Fruit fly (Drosophila melanogaster): ENCODE results near the gene CG13305.

The CG13305 gene

DNA sequence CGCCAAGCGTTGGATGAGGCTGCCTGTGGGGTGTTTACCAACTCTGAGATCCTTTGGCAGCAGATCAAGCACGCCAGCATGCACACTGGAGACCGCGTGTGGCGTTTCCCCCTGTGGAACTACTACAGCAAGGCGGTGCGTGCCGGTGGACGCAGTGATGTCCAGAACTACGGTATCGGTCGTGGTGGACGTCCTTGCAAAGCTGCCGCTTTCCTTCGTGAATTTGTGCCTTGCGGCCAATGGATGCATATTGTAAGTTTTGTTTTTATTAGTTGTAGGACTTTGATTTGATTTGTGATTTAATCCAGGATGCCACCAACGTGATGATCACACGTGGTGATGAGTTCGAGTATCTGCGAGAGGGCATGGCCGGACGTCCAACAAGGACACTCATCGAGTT, 25.2 kb downstream of the CG13305 start:
- TF ChIP-seq kay (GFP tag; ENCODE audit: borderline replicate concordance) (no peak), CG11617 (GFP tag; optimal IDR thresholded peaks at IDR 0.05) (no peak), Crg-1 (GFP tag; optimal IDR thresholded peaks at IDR 0.05) (no peak), Clk (GFP tag; optimal IDR thresholded peaks at IDR 0.05) (no peak), CG14711 (tag; optimal IDR thresholded peaks at IDR 0.05) (no peak), CG1620 (GFP tag; optimal IDR thresholded peaks at IDR 0.05) (no peak), cic (GFP tag; optimal IDR thresholded peaks at IDR 0.05) (no peak), cnc (optimal IDR thresholded peaks at IDR 0.05) (no peak), ovo (GFP tag; optimal IDR thresholded peaks at IDR 0.05) (no peak), CG12768 (GFP tag; optimal IDR thresholded peaks at IDR 0.05) (no peak), tj (GFP tag; optimal IDR thresholded peaks at IDR 0.05) (no peak), CG5204 (GFP tag; optimal IDR thresholded peaks at IDR 0.05) (no peak), CG7101 (tag; optimal IDR thresholded peaks at IDR 0.05) (no peak), bab1 (GFP tag; optimal IDR thresholded peaks at IDR 0.05) (no peak), CG33017 (tag; optimal IDR thresholded peaks at IDR 0.05) (no peak), pad (GFP tag; optimal IDR thresholded peaks at IDR 0.05) (no peak), CG7045 (GFP tag; optimal IDR thresholded peaks at IDR 0.05) (no peak), Mnt (GFP tag; optimal IDR thresholded peaks at IDR 0.05) (no peak), Hr96 (GFP tag; optimal IDR thresholded peaks at IDR 0.05) (no peak), toe (GFP tag; optimal IDR thresholded peaks at IDR 0.05) (no peak)

DNA sequence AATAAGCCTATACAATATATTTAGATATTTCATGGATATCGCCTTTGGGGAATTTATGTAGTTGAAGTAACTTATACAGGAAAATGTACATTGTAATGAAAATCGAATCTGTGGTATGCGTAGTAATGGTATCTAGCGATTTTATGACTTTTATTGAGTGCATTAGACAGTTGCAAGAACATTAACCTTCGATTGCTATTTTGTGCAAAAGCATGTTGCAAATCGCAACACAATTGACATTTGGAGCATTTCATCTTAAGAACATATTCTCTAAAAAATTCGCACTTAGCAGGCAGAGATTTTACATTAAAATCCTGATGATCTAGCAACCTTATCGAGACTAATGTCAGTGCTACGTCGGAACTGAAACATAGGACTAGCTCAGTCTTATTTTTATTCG, 27.0 kb downstream of the CG13305 start, which contains the start of gene S-Lap2:
TSS of gene S-Lap2 (plus strand) at position 301 of the 400 bp plus-strand sequence.
- TF ChIP-seq tj (GFP tag; optimal IDR thresholded peaks at IDR 0.05) (no peak), toe (GFP tag; optimal IDR thresholded peaks at IDR 0.05) (no peak), bab1 (GFP tag; optimal IDR thresholded peaks at IDR 0.05) (no peak), Crg-1 (GFP tag; optimal IDR thresholded peaks at IDR 0.05) (no peak), CG33017 (tag; optimal IDR thresholded peaks at IDR 0.05) (no peak), CG5204 (GFP tag; optimal IDR thresholded peaks at IDR 0.05) (no peak), Mnt (GFP tag; optimal IDR thresholded peaks at IDR 0.05) (no peak), Hr96 (GFP tag; optimal IDR thresholded peaks at IDR 0.05) (no peak), CG7101 (tag; optimal IDR thresholded peaks at IDR 0.05) (no peak), CG14711 (tag; optimal IDR thresholded peaks at IDR 0.05) (no peak), CG12768 (GFP tag; optimal IDR thresholded peaks at IDR 0.05) (no peak), CG7045 (GFP tag; optimal IDR thresholded peaks at IDR 0.05) (no peak), ovo (GFP tag; optimal IDR thresholded peaks at IDR 0.05) (no peak), CG11617 (GFP tag; optimal IDR thresholded peaks at IDR 0.05) (no peak), CG1620 (GFP tag; optimal IDR thresholded peaks at IDR 0.05) (no peak)

DNA sequence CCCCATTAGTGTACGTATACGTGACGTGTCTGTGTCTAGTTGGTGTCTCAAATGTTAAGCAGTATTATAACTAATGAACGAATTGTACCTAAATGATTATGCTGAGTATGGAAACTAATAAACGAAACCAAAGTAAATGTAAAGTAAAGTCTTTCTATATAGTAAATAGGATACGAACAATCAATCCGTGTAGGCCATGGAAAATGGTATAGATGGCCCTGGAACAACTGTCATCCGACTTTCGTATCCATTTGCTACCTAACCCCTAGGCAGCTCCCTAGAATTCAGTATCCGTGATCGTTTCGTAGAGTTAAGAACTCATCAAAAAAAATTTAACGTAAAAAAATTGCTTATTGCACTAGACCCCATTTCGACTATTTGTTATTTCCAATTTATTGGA, 29.7 kb downstream of the CG13305 start, which contains the start of gene S-Lap1:
TSS of gene S-Lap1 (plus strand) at position 301 of the 400 bp plus-strand sequence.
- TF ChIP-seq tj (GFP tag; optimal IDR thresholded peaks at IDR 0.05) = no peak
- no peak for TF ChIP-seq CG11617 (GFP tag; optimal IDR thresholded peaks at IDR 0.05)
- no peak for TF ChIP-seq cic (GFP tag; optimal IDR thresholded peaks at IDR 0.05)
- no peak for TF ChIP-seq CG5204 (GFP tag; optimal IDR thresholded peaks at IDR 0.05)
- TF ChIP-seq toe (GFP tag; optimal IDR thresholded peaks at IDR 0.05) = no peak
- TF ChIP-seq CG12768 (GFP tag; optimal IDR thresholded peaks at IDR 0.05) = no peak
- no peak for TF ChIP-seq CG33017 (tag; optimal IDR thresholded peaks at IDR 0.05)

DNA sequence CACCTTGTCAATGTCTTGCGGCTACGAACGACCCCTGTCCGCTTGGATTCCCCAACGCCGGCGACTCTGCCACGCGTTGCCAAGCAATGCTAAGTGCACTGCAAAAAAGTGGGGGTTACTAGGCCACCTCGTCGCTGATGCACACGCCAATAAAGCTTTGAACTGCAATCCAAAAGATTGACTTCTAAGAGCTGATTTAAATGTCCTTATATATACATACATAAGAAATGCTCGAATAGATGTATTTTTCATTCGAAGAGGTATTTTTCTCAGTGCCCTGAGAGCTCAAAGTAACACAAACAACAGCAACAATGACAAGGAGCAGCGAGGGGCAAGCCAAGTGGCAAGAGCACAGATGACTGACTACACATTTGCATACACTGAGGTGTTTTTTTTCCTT, 39.2 kb downstream of the CG13305 start:
- TF ChIP-seq kay (GFP tag; ENCODE audit: borderline replicate concordance) = no peak
- peak; percentile 17 for TF ChIP-seq CG5204 (GFP tag; optimal IDR thresholded peaks at IDR 0.05)
- TF ChIP-seq CG7045 (GFP tag; optimal IDR thresholded peaks at IDR 0.05) = peak; percentile 29
- peak; percentile 2 for TF ChIP-seq toe (GFP tag; optimal IDR thresholded peaks at IDR 0.05)

DNA sequence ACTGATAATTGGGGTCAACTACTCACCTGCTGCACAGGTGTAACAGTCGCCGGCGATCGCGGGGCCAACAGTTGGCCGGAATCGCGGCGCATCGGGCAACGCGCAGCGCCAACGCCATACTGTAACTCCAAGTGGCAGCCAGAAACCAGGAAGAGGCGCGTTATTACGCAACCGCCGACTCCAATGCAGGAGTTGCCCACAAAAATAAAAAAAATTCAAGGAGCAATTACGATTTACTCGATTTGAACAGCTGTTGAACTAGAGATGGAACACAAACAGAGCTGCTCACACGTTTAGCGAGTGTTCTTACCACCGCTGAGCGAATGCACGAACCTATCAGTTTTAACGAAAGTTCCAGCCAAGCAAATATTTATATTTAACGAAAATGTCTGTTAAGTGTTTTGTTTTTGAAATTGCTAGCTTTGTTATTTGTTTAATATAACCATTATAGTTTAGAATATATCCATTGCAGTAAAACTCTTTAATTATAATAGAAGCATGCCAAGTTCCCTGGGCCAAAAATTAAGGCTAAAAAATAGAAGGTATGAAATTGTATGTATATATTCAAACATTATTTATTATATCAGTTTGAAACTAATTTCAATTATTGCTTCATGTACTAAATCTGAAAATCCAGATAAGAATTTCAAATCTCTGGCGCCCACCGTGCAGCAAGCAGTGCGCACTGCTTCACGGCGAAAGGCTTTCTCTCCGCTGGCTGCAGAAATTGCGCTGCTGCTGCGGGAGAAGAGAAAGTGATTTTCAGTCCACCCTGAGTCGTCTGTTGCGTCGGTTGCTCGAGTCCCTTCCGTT, 42.5 kb downstream of the CG13305 start, which contains the start of the genes CG5989 and CG6282:
TSS of gene CG5989 (minus strand) at position 270 of the 813 bp plus-strand sequence.
TSS of gene CG6282 (plus strand) at position 778 of the 813 bp plus-strand sequence.
- no peak for TF ChIP-seq cnc (optimal IDR thresholded peaks at IDR 0.05)
- no peak for TF ChIP-seq ovo (GFP tag; optimal IDR thresholded peaks at IDR 0.05)
- TF ChIP-seq CG12768 (GFP tag; optimal IDR thresholded peaks at IDR 0.05) = no peak
- no peak for TF ChIP-seq CG11617 (GFP tag; optimal IDR thresholded peaks at IDR 0.05)
- TF ChIP-seq CG14711 (tag; optimal IDR thresholded peaks at IDR 0.05) = peak; percentile 81
- TF ChIP-seq Crg-1 (GFP tag; optimal IDR thresholded peaks at IDR 0.05) = no peak
- TF ChIP-seq CG1620 (GFP tag; optimal IDR thresholded peaks at IDR 0.05) = no peak
- no peak for TF ChIP-seq pad (GFP tag; optimal IDR thresholded peaks at IDR 0.05)
- TF ChIP-seq kay (GFP tag; ENCODE audit: borderline replicate concordance) = no peak
- TF ChIP-seq bab1 (GFP tag; optimal IDR thresholded peaks at IDR 0.05) = no peak
- TF ChIP-seq tj (GFP tag; optimal IDR thresholded peaks at IDR 0.05) = no peak
- TF ChIP-seq CG5204 (GFP tag; optimal IDR thresholded peaks at IDR 0.05) = peak; percentile 45
- TF ChIP-seq Hr96 (GFP tag; optimal IDR thresholded peaks at IDR 0.05) = peak; percentile 7
- TF ChIP-seq cic (GFP tag; optimal IDR thresholded peaks at IDR 0.05) = no peak
- TF ChIP-seq Mnt (GFP tag; optimal IDR thresholded peaks at IDR 0.05) = peak; percentile 31
- peak; percentile 5 for TF ChIP-seq CG7101 (tag; optimal IDR thresholded peaks at IDR 0.05)
- TF ChIP-seq CG33017 (tag; optimal IDR thresholded peaks at IDR 0.05) = peak; percentile 9
- TF ChIP-seq toe (GFP tag; optimal IDR thresholded peaks at IDR 0.05) = peak; percentile 12
- no peak for TF ChIP-seq Clk (GFP tag; optimal IDR thresholded peaks at IDR 0.05)
- peak; percentile 49 for TF ChIP-seq CG7045 (GFP tag; optimal IDR thresholded peaks at IDR 0.05)
